Worm (Caenorhabditis elegans) whole organism, L4 larva: ENCODE results near the gene fipr-7.

Experiments used
- ama-1 ChIP-seq: fragments of 150-350 bp; optimal IDR thresholded peaks from 2 replicates; lab custom pipeline; 2014; ENCODE audit warnings: inconsistent platforms, mixed read lengths
- dmd-9 ChIP-seq: fragments of 200-800 bp; sonication (Bioruptor generic); IDR thresholded peaks from 2 replicates; pipeline ENCODE4 v1.3.6; 2022; ENCODE audit warnings: missing genetic modification reagents, missing genetic modification characterization, missing compliant biosample characterization
- dpl-1 ChIP-seq: fragments of 150-350 bp; optimal IDR thresholded peaks from 2 replicates; lab custom pipeline; 2014; ENCODE audit warnings: missing biosample characterization, missing genetic modification reagents, missing genetic modification characterization
- egl-27 ChIP-seq: sonication (generic microtip); optimal IDR thresholded peaks from 3 replicates; lab custom pipeline; 2017; ENCODE audit warnings: missing biosample characterization, missing genetic modification reagents, missing genetic modification characterization
- lin-13 ChIP-seq: fragments of 150-350 bp; optimal IDR thresholded peaks from 2 replicates; lab custom pipeline; 2014; ENCODE audit warnings: missing biosample characterization, missing genetic modification reagents, missing genetic modification characterization
- lin-39 ChIP-seq: fragments of 150-350 bp; optimal IDR thresholded peaks from 2 replicates; lab custom pipeline; 2014; ENCODE audit warnings: missing biosample characterization, missing genetic modification reagents, missing genetic modification characterization
- mdl-1 ChIP-seq, 2 experiments: fragments of 150-350 bp in 1 of 2; sonication (generic microtip) in 1 of 2; optimal IDR thresholded peaks; 2 replicates each; lab custom pipeline; 2014 to 2017; ENCODE audit warnings: missing biosample characterization in 2 of 2, missing genetic modification characterization in 2 of 2
- nhr-111 ChIP-seq: fragments of 200-800 bp; sonication (Bioruptor generic); optimal IDR thresholded peaks from 2 replicates; lab custom pipeline; 2018; ENCODE audit warnings: mild to moderate bottlenecking, missing genetic modification characterization, missing compliant biosample characterization
- pha-4 ChIP-seq, 2 experiments: fragments of 150-350 bp in 1 of 2; fragments of 200-800 bp in 1 of 2; sonication (Bioruptor generic) in 1 of 2; IDR thresholded peaks in 1 of 2; optimal IDR thresholded peaks in 1 of 2; 2 replicates each; pipeline versions ENCODE4 v1.3.6 to Lab custom; 2014 to 2022; ENCODE audit warnings: missing genetic modification characterization in 2 of 2, missing genetic modification reagents in 2 of 2, missing biosample characterization in 1 of 2, missing compliant biosample characterization in 1 of 2
- ztf-11 ChIP-seq: fragments of 150-350 bp; optimal IDR thresholded peaks from 2 replicates; lab custom pipeline; 2014; ENCODE audit warnings: missing biosample characterization, missing genetic modification characterization

DNA sequence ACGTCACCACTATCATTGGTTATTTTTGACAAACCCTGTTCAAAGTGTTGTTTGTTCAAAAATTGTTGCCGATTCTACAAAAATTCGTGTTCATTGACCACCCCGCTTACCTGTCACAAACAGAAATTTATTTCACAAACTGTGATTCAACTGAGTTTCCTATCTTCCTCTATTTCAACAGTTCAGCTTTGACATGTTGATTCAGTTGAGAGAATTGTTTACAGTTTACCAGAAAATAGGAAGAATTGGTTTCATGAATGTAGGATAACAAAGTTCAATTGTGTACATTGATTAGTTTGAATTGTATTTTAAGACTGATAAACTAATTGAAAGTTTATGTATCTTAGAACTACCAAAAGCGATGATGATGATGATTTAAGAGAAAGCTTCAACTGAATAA is 16.0 kb downstream of the fipr-7 start:
- TF ChIP-seq ztf-11 (tag; lab: Kevin White, UChicago), result no peak
- no peak for TF ChIP-seq mdl-1 (tag; optimal IDR thresholded peaks at IDR 0.05; lab: Kevin White, UChicago)
- TF ChIP-seq lin-39, result no peak
- no peak for TF ChIP-seq lin-13 (GFP tag; lab: Kevin White, UChicago)
- no peak for TF ChIP-seq egl-27 (tag; lab: Kevin White, UChicago)
- no peak for TF ChIP-seq nhr-111 (GFP tag; lab: Kevin White, UChicago)
- no peak for TF ChIP-seq dpl-1
- no peak for TF ChIP-seq pha-4 (GFP tag; IDR thresholded peaks at IDR 0.05; lab: Robert Waterston, UW)
- no peak for TF ChIP-seq pha-4 (tag; optimal IDR thresholded peaks at IDR 0.05; lab: Kevin White, UChicago)
- no peak for TF ChIP-seq dmd-9 (GFP tag; lab: Robert Waterston, UW)
- TF ChIP-seq ama-1 (lab: Kevin White, UChicago), result no peak
